Worm (Caenorhabditis elegans): ENCODE results near the gene C55A6.3.

ce11 chrV:11515145-11515544 lies 1.8 kb upstream of the C55A6.3 start:
- no peak for TF ChIP-seq dox-1 (GFP tag; IDR thresholded peaks at IDR 0.05)
- TF ChIP-seq egrh-3 (GFP tag; IDR thresholded peaks at IDR 0.05), result no peak
- no peak for TF ChIP-seq dpl-1 (GFP tag; optimal IDR thresholded peaks at IDR 0.05)
- TF ChIP-seq chd-7 (tag; optimal IDR thresholded peaks at IDR 0.05), result no peak
- TF ChIP-seq F52B5.7 (tag; optimal IDR thresholded peaks at IDR 0.05), result no peak
- no peak for TF ChIP-seq ztf-18 (tag; optimal IDR thresholded peaks at IDR 0.05)
- TF ChIP-seq unc-62 (GFP tag; optimal IDR thresholded peaks at IDR 0.05), result no peak
- no peak for TF ChIP-seq pha-4 (tag; optimal IDR thresholded peaks at IDR 0.05)
- TF ChIP-seq cebp-2 (GFP tag; IDR thresholded peaks at IDR 0.05), result no peak
- TF ChIP-seq egl-18 (GFP tag; IDR thresholded peaks at IDR 0.05), result no peak
- no peak for TF ChIP-seq unc-130 (GFP tag; optimal IDR thresholded peaks at IDR 0.05)
- TF ChIP-seq nfyb-1 (GFP tag; IDR thresholded peaks at IDR 0.05), result no peak
- TF ChIP-seq attf-5 (GFP tag; optimal IDR thresholded peaks at IDR 0.05), result no peak
